Worm (Caenorhabditis elegans) whole organism, L4 larva: Measurements from ENCODE around the gene srz-15.

Experiments
- D1046.2 ChIP-seq: fragments of 200-800 bp; sonication (Bioruptor generic); IDR thresholded peaks from 2 replicates; pipeline ENCODE4 v1.3.6; 2022; ENCODE audit warnings: missing genetic modification characterization, missing compliant biosample characterization
- F26F4.8 ChIP-seq: fragments of 200-800 bp; sonication (Bioruptor generic); conservative IDR thresholded peaks from 2 replicates; pipeline ENCODE4 v1.3.6; 2022; ENCODE audit warnings: missing genetic modification characterization, missing compliant biosample characterization
- F44E2.7 ChIP-seq: fragments of 200-800 bp; sonication (Bioruptor generic); IDR thresholded peaks from 2 replicates; pipeline ENCODE4 v2.1.2; 2022; ENCODE audit warnings: missing genetic modification characterization, missing compliant biosample characterization
- Y105C5A.15 ChIP-seq: fragments of 200-800 bp; sonication (Bioruptor generic); IDR thresholded peaks from 2 replicates; pipeline ENCODE4 v1.3.6; 2022; ENCODE audit warnings: missing genetic modification characterization, missing compliant biosample characterization
- aha-1 ChIP-seq: fragments of 150-350 bp; peaks from one replicate; lab custom pipeline; 2014; ENCODE audit warnings: missing biosample characterization, missing genetic modification characterization
- arid-1 ChIP-seq: fragments of 200-800 bp; sonication (Bioruptor generic); conservative IDR thresholded peaks from 2 replicates; pipeline ENCODE4 v1.3.6; 2022; ENCODE audit warnings: missing genetic modification reagents, missing genetic modification characterization, missing compliant biosample characterization
- attf-4 ChIP-seq: sonication (generic microtip); optimal IDR thresholded peaks from 3 replicates; lab custom pipeline; 2017; ENCODE audit warnings: missing biosample characterization, missing genetic modification characterization
- ceh-20 ChIP-seq: fragments of 200-800 bp; sonication (Bioruptor generic); IDR thresholded peaks from 2 replicates; pipeline ENCODE4 v1.3.6; 2022; ENCODE audit warnings: missing genetic modification reagents, missing genetic modification characterization, missing compliant biosample characterization
- ceh-44 ChIP-seq: fragments of 200-800 bp; sonication (Bioruptor generic); IDR thresholded peaks from 2 replicates; pipeline ENCODE4 v1.3.6; 2022; ENCODE audit warnings: missing genetic modification reagents, missing genetic modification characterization, missing compliant biosample characterization
- ces-1 ChIP-seq: fragments of 150-350 bp; sonication (generic microtip); optimal IDR thresholded peaks from 4 replicates; lab custom pipeline; 2014; ENCODE audit warnings: missing biosample characterization, missing genetic modification reagents, missing genetic modification characterization
- ctbp-1 ChIP-seq: fragments of 200-800 bp; sonication (Bioruptor generic); IDR thresholded peaks from 2 replicates; pipeline ENCODE4 v1.3.6; 2022; ENCODE audit warnings: missing genetic modification reagents, missing genetic modification characterization, missing compliant biosample characterization
- daf-8 ChIP-seq: fragments of 200-800 bp; sonication (Bioruptor generic); IDR thresholded peaks from 2 replicates; pipeline ENCODE4 v1.3.6; 2022; ENCODE audit warnings: missing genetic modification characterization, missing compliant biosample characterization
- dmd-6 ChIP-seq: fragments of 200-800 bp; sonication (Bioruptor generic); IDR thresholded peaks from 2 replicates; pipeline ENCODE4 v1.3.6; 2022; ENCODE audit warnings: missing genetic modification reagents, missing genetic modification characterization, missing compliant biosample characterization
- dve-1 ChIP-seq: sonication (generic microtip); optimal IDR thresholded peaks from 2 replicates; lab custom pipeline; 2017; ENCODE audit warnings: antibody characterized with exemption, mild to moderate bottlenecking, missing genetic modification characterization, missing compliant biosample characterization; ENCODE audit not compliant: insufficient read depth
- egl-43 ChIP-seq: fragments of 200-800 bp; sonication (Bioruptor generic); IDR thresholded peaks from 2 replicates; pipeline ENCODE4 v1.3.6; 2022; ENCODE audit warnings: missing genetic modification reagents, missing genetic modification characterization, missing compliant biosample characterization
- fkh-10 ChIP-seq: fragments of 150-350 bp; optimal IDR thresholded peaks from 2 replicates; lab custom pipeline; 2014; ENCODE audit warnings: missing biosample characterization, missing genetic modification reagents, missing genetic modification characterization
- fos-1 ChIP-seq: fragments of 150-350 bp; optimal IDR thresholded peaks from 2 replicates; lab custom pipeline; 2014; ENCODE audit warnings: missing biosample characterization, missing genetic modification characterization
- hif-1 ChIP-seq, 2 experiments: sonication (generic microtip); optimal IDR thresholded peaks; 2 replicates each; lab custom pipeline; 2016 to 2017; ENCODE audit warnings: missing compliant biosample characterization in 2 of 2, missing genetic modification characterization in 2 of 2, missing genetic modification reagents in 2 of 2, missing genotype in 2 of 2, mild to moderate bottlenecking in 1 of 2
- hlh-11 ChIP-seq: fragments of 200-800 bp; sonication (Bioruptor generic); optimal IDR thresholded peaks from 2 replicates; lab custom pipeline; 2018; ENCODE audit warnings: mild to moderate bottlenecking, missing genetic modification characterization, missing compliant biosample characterization
- jun-1 ChIP-seq: fragments of 150-350 bp; optimal IDR thresholded peaks from 2 replicates; lab custom pipeline; 2014; ENCODE audit warnings: missing biosample characterization, missing genetic modification reagents, missing genetic modification characterization
- lim-7 ChIP-seq: fragments of 200-800 bp; sonication (Bioruptor generic); IDR thresholded peaks from 2 replicates; pipeline ENCODE4 v1.3.6; 2022; ENCODE audit warnings: missing genetic modification characterization, missing compliant biosample characterization
- lin-1 ChIP-seq: fragments of 200-800 bp; sonication (Bioruptor generic); IDR thresholded peaks from 2 replicates; pipeline ENCODE4 v1.3.6; 2022; ENCODE audit warnings: missing genetic modification reagents, missing genetic modification characterization, missing compliant biosample characterization
- lin-13 ChIP-seq: fragments of 150-350 bp; optimal IDR thresholded peaks from 2 replicates; lab custom pipeline; 2014; ENCODE audit warnings: missing biosample characterization, missing genetic modification reagents, missing genetic modification characterization
- lin-38 ChIP-seq: fragments of 200-800 bp; sonication (Bioruptor generic); IDR thresholded peaks from 2 replicates; pipeline ENCODE4 v1.3.6; 2022; ENCODE audit warnings: missing genetic modification reagents, missing genetic modification characterization, missing compliant biosample characterization
- lir-3 ChIP-seq: sonication (generic microtip); optimal IDR thresholded peaks from 2 replicates; lab custom pipeline; 2016; ENCODE audit warnings: mild to moderate bottlenecking, missing genetic modification characterization, missing compliant biosample characterization
- lsy-2 ChIP-seq, 2 experiments: fragments of 150-350 bp in 1 of 2; sonication (generic microtip) in 1 of 2; optimal IDR thresholded peaks; 2 replicates each; lab custom pipeline; 2014 to 2017; ENCODE audit warnings: missing biosample characterization in 2 of 2, missing genetic modification characterization in 2 of 2
- mep-1 ChIP-seq: fragments of 150-350 bp; sonication (generic microtip); optimal IDR thresholded peaks from 3 replicates; lab custom pipeline; 2014; ENCODE audit warnings: missing biosample characterization, missing genetic modification characterization
- mxl-3 ChIP-seq: fragments of 200-800 bp; sonication (Bioruptor generic); optimal IDR thresholded peaks from 2 replicates; lab custom pipeline; 2018; ENCODE audit warnings: mild to moderate bottlenecking, missing genetic modification characterization, missing compliant biosample characterization
- nhr-28 ChIP-seq: fragments of 150-350 bp; optimal IDR thresholded peaks from 2 replicates; lab custom pipeline; 2014; ENCODE audit warnings: missing biosample characterization, missing genetic modification characterization
- nhr-48 ChIP-seq: sonication (generic microtip); optimal IDR thresholded peaks from 2 replicates; lab custom pipeline; 2016; ENCODE audit warnings: mild to moderate bottlenecking, missing genetic modification characterization, missing compliant biosample characterization
- nhr-76 ChIP-seq: fragments of 150-350 bp; optimal IDR thresholded peaks from 2 replicates; lab custom pipeline; 2014; ENCODE audit warnings: missing biosample characterization, missing genetic modification characterization
- pha-4 ChIP-seq, 2 experiments: fragments of 150-350 bp in 1 of 2; fragments of 200-800 bp in 1 of 2; sonication (Bioruptor generic) in 1 of 2; IDR thresholded peaks in 1 of 2; optimal IDR thresholded peaks in 1 of 2; 2 replicates each; pipeline versions ENCODE4 v1.3.6 to Lab custom; 2014 to 2022; ENCODE audit warnings: missing genetic modification characterization in 2 of 2, missing genetic modification reagents in 2 of 2, missing biosample characterization in 1 of 2, missing compliant biosample characterization in 1 of 2
- pqm-1 ChIP-seq: sonication (generic microtip); optimal IDR thresholded peaks from 2 replicates; lab custom pipeline; 2017; ENCODE audit warnings: missing biosample characterization, missing genetic modification characterization
- sdz-12 ChIP-seq: fragments of 200-800 bp; sonication (Bioruptor generic); optimal IDR thresholded peaks from 2 replicates; lab custom pipeline; 2018; ENCODE audit warnings: mild to moderate bottlenecking, missing genetic modification characterization, missing compliant biosample characterization
- set-16 ChIP-seq: fragments of 200-800 bp; sonication (Bioruptor generic); IDR thresholded peaks from 2 replicates; pipeline ENCODE4 v1.3.6; 2022; ENCODE audit warnings: missing genetic modification reagents, missing genetic modification characterization, missing compliant biosample characterization
- spr-3 ChIP-seq: fragments of 200-800 bp; sonication (Bioruptor generic); optimal IDR thresholded peaks from 2 replicates; lab custom pipeline; 2018; ENCODE audit warnings: mild to moderate bottlenecking, missing genetic modification characterization, missing compliant biosample characterization
- tag-97 ChIP-seq: fragments of 200-800 bp; sonication (Bioruptor generic); IDR thresholded peaks from 2 replicates; pipeline ENCODE4 v1.3.6; 2022; ENCODE audit warnings: missing genetic modification characterization, missing compliant biosample characterization
- tra-1 ChIP-seq: fragments of 200-800 bp; sonication (Bioruptor generic); IDR thresholded peaks from 2 replicates; pipeline ENCODE4 v1.3.6; 2022; ENCODE audit warnings: missing genetic modification reagents, missing genetic modification characterization, missing compliant biosample characterization
- unc-130 ChIP-seq: sonication (generic microtip); optimal IDR thresholded peaks from 2 replicates; lab custom pipeline; 2016; ENCODE audit warnings: missing genetic modification reagents, missing genetic modification characterization, missing compliant biosample characterization
- unc-62 ChIP-seq, 3 experiments: fragments of 150-350 bp in 1 of 3; sonication (generic microtip); optimal IDR thresholded peaks in 2 of 3; peaks in 1 of 3; 1 replicate in 1 of 3; 2 replicates in 2 of 3; lab custom pipeline; 2014 to 2017; ENCODE audit warnings: missing biosample characterization in 3 of 3, missing genetic modification characterization in 3 of 3, missing genetic modification reagents in 3 of 3, missing genotype in 1 of 3
- zag-1 ChIP-seq: fragments of 150-350 bp; optimal IDR thresholded peaks from 2 replicates; lab custom pipeline; 2014; ENCODE audit warnings: missing biosample characterization, missing genetic modification characterization
- zip-2 ChIP-seq: fragments of 150-350 bp; optimal IDR thresholded peaks from 2 replicates; lab custom pipeline; 2014; ENCODE audit warnings: missing biosample characterization, missing genetic modification characterization
- ztf-11 ChIP-seq: fragments of 150-350 bp; optimal IDR thresholded peaks from 2 replicates; lab custom pipeline; 2014; ENCODE audit warnings: missing biosample characterization, missing genetic modification characterization

srz-15 gene

ce11 chrIV:12911990-12912389 is 3.6 kb upstream of the srz-15 start, which contains the start of gene K08D8.5:
Gene K08D8.5, minus strand, starts transcription at chrIV:12912129.
- no peak for TF ChIP-seq F26F4.8 (GFP tag; lab: Robert Waterston, UW)
- peak; percentile 7 for TF ChIP-seq hlh-11
- TF ChIP-seq nhr-48 = no peak
- TF ChIP-seq fos-1 = no peak
- TF ChIP-seq dmd-6 = peak; percentile 70
- TF ChIP-seq nhr-28 (tag; lab: Kevin White, UChicago) = peak; percentile 49
- TF ChIP-seq pha-4 (GFP tag; IDR thresholded peaks at IDR 0.05; lab: Robert Waterston, UW) = no peak
- TF ChIP-seq pha-4 (tag; optimal IDR thresholded peaks at IDR 0.05; lab: Kevin White, UChicago) = no peak
- TF ChIP-seq ceh-20 = no peak
- no peak for TF ChIP-seq sdz-12 (GFP tag; lab: Kevin White, UChicago)
- no peak for TF ChIP-seq D1046.2 (GFP tag; lab: Robert Waterston, UW)
- no peak for TF ChIP-seq mep-1 (tag; lab: Kevin White, UChicago)
- no peak for TF ChIP-seq lsy-2 (tag; optimal IDR thresholded peaks at IDR 0.05; lab: Kevin White, UChicago)
- peak; percentile 44 for TF ChIP-seq pqm-1 (tag; lab: Kevin White, UChicago)
- no peak for TF ChIP-seq lin-1
- no peak for TF ChIP-seq tra-1 (GFP tag; lab: Robert Waterston, UW)
- TF ChIP-seq dve-1 (tag; lab: Kevin White, UChicago) = no peak

ce11 chrIV:12914532-12915019 is 1.0 kb upstream of the srz-15 start, which contains the start of gene irg-6:
Gene irg-6, minus strand, starts transcription at chrIV:12914969.
- no peak for TF ChIP-seq zip-2
- TF ChIP-seq lim-7 (GFP tag; lab: Robert Waterston, UW) = no peak
- peak in 1 of 2 experiments; percentile 97 for TF ChIP-seq unc-62 (GFP tag; optimal IDR thresholded peaks at IDR 0.05 in 1 of 2; lab: Kevin White, UChicago)
- TF ChIP-seq unc-62 (tag; optimal IDR thresholded peaks at IDR 0.05; lab: Kevin White, UChicago) = no peak
- no peak for TF ChIP-seq nhr-76 (tag; lab: Kevin White, UChicago)

- no peak for TF ChIP-seq attf-4 (tag; lab: Kevin White, UChicago)
- TF ChIP-seq arid-1 (GFP tag; lab: Robert Waterston, UW) = no peak
- TF ChIP-seq D1046.2 (GFP tag; lab: Robert Waterston, UW) = no peak
- TF ChIP-seq mxl-3 (GFP tag; lab: Kevin White, UChicago) = no peak
- TF ChIP-seq jun-1 (tag; lab: Kevin White, UChicago) = no peak
- no peak for TF ChIP-seq unc-62 (GFP tag; optimal IDR thresholded peaks at IDR 0.05 in 1 of 2; lab: Kevin White, UChicago)
- TF ChIP-seq unc-62 (tag; optimal IDR thresholded peaks at IDR 0.05; lab: Kevin White, UChicago) = no peak
- TF ChIP-seq lir-3 (tag; lab: Kevin White, UChicago) = no peak
- TF ChIP-seq tag-97 = no peak
- TF ChIP-seq dve-1 (tag; lab: Kevin White, UChicago) = no peak
- TF ChIP-seq fos-1 = no peak
- TF ChIP-seq daf-8 (GFP tag; lab: Robert Waterston, UW) = no peak
- TF ChIP-seq, all 104 proteins: peak for 0
Measured at ce11 chrIV:12918256-12918655, 2.7 kb downstream of the srz-15 start, which contains the start of gene C32H11.3. Gene C32H11.3, plus strand, starts transcription at chrIV:12918556.

- no peak for TF ChIP-seq F44E2.7 (GFP tag; lab: Robert Waterston, UW)
- no peak for TF ChIP-seq Y105C5A.15 (GFP tag; lab: Robert Waterston, UW)
- no peak for TF ChIP-seq zag-1
- TF ChIP-seq nhr-28 (tag; lab: Kevin White, UChicago) = peak; percentile 66
- TF ChIP-seq set-16 (GFP tag; lab: Robert Waterston, UW) = no peak
- no peak for TF ChIP-seq ztf-11 (tag; lab: Kevin White, UChicago)
- no peak for TF ChIP-seq aha-1 (tag; lab: Kevin White, UChicago)
- TF ChIP-seq tag-97 = no peak
- TF ChIP-seq unc-62 (GFP tag; optimal IDR thresholded peaks at IDR 0.05 in 1 of 2; lab: Kevin White, UChicago) = peak in 1 of 2 experiments; percentile 22
- no peak for TF ChIP-seq unc-62 (tag; optimal IDR thresholded peaks at IDR 0.05; lab: Kevin White, UChicago)
- peak; percentile 25 for TF ChIP-seq pqm-1 (tag; lab: Kevin White, UChicago)
- TF ChIP-seq spr-3 (GFP tag; lab: Kevin White, UChicago) = no peak
- no peak for TF ChIP-seq ceh-44 (GFP tag; lab: Robert Waterston, UW)
- no peak for TF ChIP-seq fos-1
- TF ChIP-seq lin-13 (GFP tag; lab: Kevin White, UChicago) = no peak
- no peak for TF ChIP-seq lin-38 (GFP tag; lab: Robert Waterston, UW)
- TF ChIP-seq fkh-10 = no peak
- TF ChIP-seq unc-130 = no peak
- TF ChIP-seq arid-1 (GFP tag; lab: Robert Waterston, UW) = no peak
- TF ChIP-seq pha-4 (GFP tag; IDR thresholded peaks at IDR 0.05; lab: Robert Waterston, UW) = no peak
- TF ChIP-seq pha-4 (tag; optimal IDR thresholded peaks at IDR 0.05; lab: Kevin White, UChicago) = no peak
- TF ChIP-seq hif-1 (tag; optimal IDR thresholded peaks at IDR 0.05; lab: Kevin White, UChicago) = no peak
- no peak for TF ChIP-seq egl-43 (GFP tag; lab: Robert Waterston, UW)
- no peak for TF ChIP-seq ctbp-1
- no peak for TF ChIP-seq ces-1 (GFP tag; lab: Kevin White, UChicago)
Measured at ce11 chrIV:12920553-12920952, 5.0 kb downstream of the srz-15 start.
